Fruit fly (Drosophila melanogaster) whole organism, embryonic: ENCODE data around the gene CG14020.

Source experiments
- Abd-B ChIP-seq: fragments of 200-800 bp; sonication (Bioruptor generic); optimal IDR thresholded peaks from 2 replicates; lab custom pipeline; 2018; ENCODE audit warnings: missing biosample characterization, mild to moderate bottlenecking, missing genetic modification characterization, moderate library complexity
- Bgb ChIP-seq: fragments of 200-800 bp; sonication (Bioruptor generic); IDR thresholded peaks from 2 replicates; pipeline ENCODE4 v1.3.6; 2022; ENCODE audit warnings: missing biosample characterization, missing genetic modification characterization; ENCODE audit not compliant: partially characterized antibody
- CG10959 ChIP-seq: fragments of 200-800 bp; sonication (Bioruptor generic); IDR thresholded peaks from 2 replicates; pipeline ENCODE4 v1.3.6; 2022; ENCODE audit warnings: missing biosample characterization, missing genetic modification characterization
- CG11247 ChIP-seq: fragments of 200-800 bp; sonication (Bioruptor generic); IDR thresholded peaks from 2 replicates; pipeline ENCODE4 v1.3.6; 2022; ENCODE audit warnings: missing biosample characterization, missing genetic modification characterization
- CG11456 ChIP-seq: fragments of 200-800 bp; sonication (Bioruptor generic); IDR thresholded peaks from 3 replicates; pipeline ENCODE4 v1.3.6; 2022; ENCODE audit warnings: missing biosample characterization, missing genetic modification characterization
- CG13624 ChIP-seq: fragments of 200-800 bp; sonication (Bioruptor generic); optimal IDR thresholded peaks from 2 replicates; lab custom pipeline; 2016; ENCODE audit warnings: missing biosample characterization, missing genetic modification characterization
- CG14441 ChIP-seq: fragments of 200-800 bp; sonication (Bioruptor generic); IDR thresholded peaks from 2 replicates; pipeline ENCODE4 v1.3.6; 2022; ENCODE audit warnings: missing biosample characterization, missing genetic modification characterization
- CG14860 ChIP-seq: fragments of 200-800 bp; sonication (Bioruptor generic); IDR thresholded peaks from 3 replicates; pipeline ENCODE4 v1.3.6; 2022; ENCODE audit warnings: missing biosample characterization, missing genetic modification characterization; ENCODE audit not compliant: partially characterized antibody
- CG17912 ChIP-seq: fragments of 200-800 bp; sonication (Bioruptor generic); optimal IDR thresholded peaks from 2 replicates; lab custom pipeline; 2018; ENCODE audit warnings: missing biosample characterization, mild to moderate bottlenecking, missing genetic modification characterization
- CG1792 ChIP-seq: fragments of 200-800 bp; sonication (Bioruptor generic); optimal IDR thresholded peaks from 2 replicates; lab custom pipeline; 2016; ENCODE audit warnings: missing biosample characterization, missing genetic modification characterization
- CG18262 ChIP-seq: fragments of 200-800 bp; optimal IDR thresholded peaks from 3 replicates; lab custom pipeline; 2019; ENCODE audit warnings: missing biosample characterization, mild to moderate bottlenecking, missing genetic modification characterization, moderate library complexity
- CG18476 ChIP-seq: fragments of 200-800 bp; sonication (Bioruptor generic); optimal IDR thresholded peaks from 2 replicates; lab custom pipeline; 2016; ENCODE audit warnings: missing biosample characterization, mild to moderate bottlenecking, missing genetic modification characterization
- CG2129 ChIP-seq: fragments of 200-800 bp; sonication (Bioruptor generic); IDR thresholded peaks from 2 replicates; pipeline ENCODE4 v1.3.6; 2022; ENCODE audit warnings: missing biosample characterization, missing genetic modification characterization; ENCODE audit not compliant: partially characterized antibody
- CG2875 ChIP-seq: fragments of 200-800 bp; sonication (Bioruptor generic); optimal IDR thresholded peaks from 2 replicates; lab custom pipeline; 2017; ENCODE audit warnings: missing biosample characterization, mild to moderate bottlenecking, missing genetic modification characterization, missing genetic modification reagents
- CG3163 ChIP-seq: fragments of 200-800 bp; sonication (Bioruptor generic); optimal IDR thresholded peaks from 3 replicates; lab custom pipeline; 2016; ENCODE audit warnings: missing biosample characterization, missing genetic modification characterization
- CG3407 ChIP-seq: fragments of 200-800 bp; sonication (Bioruptor generic); optimal IDR thresholded peaks from 2 replicates; lab custom pipeline; 2018; ENCODE audit warnings: missing biosample characterization, mild to moderate bottlenecking, missing genetic modification characterization
- CG6689 ChIP-seq: fragments of 200-800 bp; sonication (Bioruptor generic); IDR thresholded peaks from 2 replicates; pipeline ENCODE4 v1.3.6; 2022; ENCODE audit warnings: missing biosample characterization, missing genetic modification characterization
- CG8290 ChIP-seq, 3 experiments: fragments of 200-800 bp; sonication (Bioruptor generic); optimal IDR thresholded peaks; 2 replicates each; lab custom pipeline; 2016 to 2019; ENCODE audit warnings: missing biosample characterization in 3 of 3, missing genetic modification characterization in 3 of 3, mild to moderate bottlenecking in 2 of 3, moderate library complexity in 1 of 3
- CG9609 ChIP-seq: fragments of 200-800 bp; sonication (Bioruptor generic); optimal IDR thresholded peaks from 3 replicates; lab custom pipeline; 2016; ENCODE audit warnings: missing biosample characterization, missing genetic modification characterization
- CG9797 ChIP-seq: fragments of 200-800 bp; sonication (Bioruptor generic); optimal IDR thresholded peaks from 3 replicates; lab custom pipeline; 2018; ENCODE audit warnings: missing biosample characterization, mild to moderate bottlenecking, missing genetic modification characterization
- HLH54F ChIP-seq: fragments of 200-800 bp; sonication (Bioruptor generic); optimal IDR thresholded peaks from 3 replicates; lab custom pipeline; 2016; ENCODE audit warnings: missing biosample characterization, missing genetic modification characterization
- Hr39 ChIP-seq: fragments of >200 bp; optimal IDR thresholded peaks from 2 replicates; lab custom pipeline; 2017
- Med ChIP-seq: fragments of 200-800 bp; sonication (Bioruptor generic); peaks from one replicate; lab custom pipeline; 2016; ENCODE audit warnings: missing biosample characterization, missing genetic modification characterization, mild to moderate bottlenecking, inconsistent platforms, moderate library complexity
- Meics ChIP-seq: fragments of 200-800 bp; sonication (Bioruptor generic); optimal IDR thresholded peaks from 2 replicates; lab custom pipeline; 2017; ENCODE audit warnings: missing biosample characterization, mild to moderate bottlenecking, missing genetic modification characterization
- Mrtf ChIP-seq: fragments of 200-800 bp; sonication (Bioruptor generic); IDR thresholded peaks from 3 replicates; pipeline ENCODE4 v1.3.6; 2022; ENCODE audit warnings: missing biosample characterization, missing genetic modification characterization
- Oli ChIP-seq: fragments of 200-800 bp; sonication (Bioruptor generic); optimal IDR thresholded peaks from 2 replicates; lab custom pipeline; 2018; ENCODE audit warnings: missing biosample characterization, mild to moderate bottlenecking, missing genetic modification characterization, moderate library complexity
- Poxn ChIP-seq: fragments of 200-800 bp; sonication (Bioruptor generic); IDR thresholded peaks from 2 replicates; pipeline ENCODE4 v1.3.6; 2022; ENCODE audit warnings: missing biosample characterization, missing genetic modification characterization
- Ravus ChIP-seq: fragments of 200-800 bp; sonication (Bioruptor generic); IDR thresholded peaks from 2 replicates; pipeline ENCODE4 v1.3.6; 2022; ENCODE audit warnings: missing biosample characterization, missing genetic modification characterization
- ab ChIP-seq: fragments of 200-800 bp; sonication (Bioruptor generic); optimal IDR thresholded peaks from 2 replicates; lab custom pipeline; 2016; ENCODE audit warnings: missing biosample characterization, missing genetic modification characterization
- ase ChIP-seq: fragments of 200-800 bp; sonication (Bioruptor generic); IDR thresholded peaks from 3 replicates; pipeline ENCODE4 v1.3.6; 2022; ENCODE audit warnings: missing biosample characterization, missing genetic modification characterization
- cas ChIP-seq: fragments of 200-800 bp; sonication (Bioruptor generic); IDR thresholded peaks from 2 replicates; pipeline ENCODE4 v1.3.6; 2022; ENCODE audit warnings: missing biosample characterization, missing genetic modification characterization
- chinmo ChIP-seq: fragments of 200-800 bp; sonication (Bioruptor generic); IDR thresholded peaks from 4 replicates; pipeline ENCODE4 v1.3.6; 2022; ENCODE audit warnings: missing biosample characterization, missing genetic modification characterization; ENCODE audit not compliant: partially characterized antibody
- crol ChIP-seq: fragments of 200-800 bp; sonication (Bioruptor generic); IDR thresholded peaks from 2 replicates; pipeline ENCODE4 v1.3.6; 2022; ENCODE audit warnings: missing biosample characterization, missing genetic modification characterization
- emc ChIP-seq: fragments of 200-800 bp; sonication (Bioruptor generic); optimal IDR thresholded peaks from 2 replicates; lab custom pipeline; 2016; ENCODE audit warnings: missing biosample characterization, missing genetic modification characterization
- en ChIP-seq: fragments of 200-800 bp; sonication (Bioruptor generic); optimal IDR thresholded peaks from 2 replicates; lab custom pipeline; 2016; ENCODE audit warnings: missing biosample characterization, missing genetic modification characterization
- fd64A ChIP-seq: fragments of 200-800 bp; sonication (Bioruptor generic); optimal IDR thresholded peaks from 3 replicates; lab custom pipeline; 2018; ENCODE audit warnings: missing biosample characterization, mild to moderate bottlenecking, missing genetic modification characterization
- gfzf ChIP-seq: fragments of 200-800 bp; sonication (Bioruptor generic); optimal IDR thresholded peaks from 2 replicates; lab custom pipeline; 2016; ENCODE audit warnings: missing biosample characterization, mild to moderate bottlenecking, missing genetic modification characterization, moderate library complexity
- gt ChIP-seq: fragments of 200-800 bp; sonication (Bioruptor generic); IDR thresholded peaks from 2 replicates; pipeline ENCODE4 v1.3.6; 2022; ENCODE audit warnings: missing biosample characterization, missing genetic modification characterization
- h ChIP-seq: fragments of >200 bp; optimal IDR thresholded peaks from 2 replicates; lab custom pipeline; 2017
- her ChIP-seq: fragments of 200-800 bp; sonication (Bioruptor generic); optimal IDR thresholded peaks from 2 replicates; lab custom pipeline; 2016; ENCODE audit warnings: missing biosample characterization, missing genetic modification characterization
- ind ChIP-seq: fragments of 200-800 bp; sonication (Bioruptor generic); optimal IDR thresholded peaks from 3 replicates; lab custom pipeline; 2016; ENCODE audit warnings: missing biosample characterization, missing genetic modification characterization
- jigr1 ChIP-seq: fragments of 200-800 bp; sonication (Bioruptor generic); IDR thresholded peaks from 3 replicates; pipeline ENCODE4 v1.3.6; 2022; ENCODE audit warnings: missing biosample characterization, missing genetic modification characterization
- ken ChIP-seq: fragments of 200-800 bp; sonication (Bioruptor generic); IDR thresholded peaks from 3 replicates; pipeline ENCODE4 v1.3.6; 2022; ENCODE audit warnings: missing biosample characterization, missing genetic modification characterization
- lilli ChIP-seq: fragments of 200-800 bp; sonication (Bioruptor generic); optimal IDR thresholded peaks from 3 replicates; lab custom pipeline; 2016; ENCODE audit warnings: missing biosample characterization, missing genetic modification characterization
- mld ChIP-seq: fragments of 200-800 bp; sonication (Bioruptor generic); IDR thresholded peaks from 3 replicates; pipeline ENCODE4 v1.3.6; 2022; ENCODE audit warnings: missing biosample characterization, missing genetic modification characterization; ENCODE audit not compliant: partially characterized antibody
- odd ChIP-seq: fragments of 200-800 bp; sonication (Bioruptor generic); optimal IDR thresholded peaks from 2 replicates; lab custom pipeline; 2017; ENCODE audit warnings: missing biosample characterization, mild to moderate bottlenecking, missing genetic modification characterization
- pnt ChIP-seq: fragments of 200-800 bp; sonication (Bioruptor generic); optimal IDR thresholded peaks from 3 replicates; lab custom pipeline; 2016; ENCODE audit warnings: missing biosample characterization, missing genetic modification characterization
- pros ChIP-seq: fragments of 200-800 bp; sonication (Bioruptor generic); optimal IDR thresholded peaks from 3 replicates; lab custom pipeline; 2019; ENCODE audit warnings: missing biosample characterization, mild to moderate bottlenecking, missing genetic modification characterization, moderate library complexity
- pzg ChIP-seq: fragments of 200-800 bp; sonication (Bioruptor generic); optimal IDR thresholded peaks from 3 replicates; lab custom pipeline; 2018; ENCODE audit warnings: missing biosample characterization, mild to moderate bottlenecking, missing genetic modification characterization, moderate library complexity
- sim ChIP-seq: fragments of 200-800 bp; sonication (Bioruptor generic); IDR thresholded peaks from 2 replicates; pipeline ENCODE4 v1.3.6; 2022; ENCODE audit warnings: missing biosample characterization, missing genetic modification characterization
- sisA ChIP-seq: fragments of 200-800 bp; sonication (Bioruptor generic); IDR thresholded peaks from 2 replicates; pipeline ENCODE4 v1.3.6; 2022; ENCODE audit warnings: missing biosample characterization, missing genetic modification characterization
- slbo ChIP-seq: fragments of 200-800 bp; sonication (Bioruptor generic); IDR thresholded peaks from 2 replicates; pipeline ENCODE4 v1.3.6; 2022; ENCODE audit warnings: missing biosample characterization, missing genetic modification characterization
- tna ChIP-seq: fragments of 200-800 bp; sonication (Bioruptor generic); IDR thresholded peaks from 2 replicates; pipeline ENCODE4 v1.3.6; 2022; ENCODE audit warnings: missing biosample characterization, missing genetic modification characterization; ENCODE audit not compliant: partially characterized antibody

CG14020 gene

dm6 chr2L:5527861-5528260 is 10.3 kb downstream of the CG14020 start, which contains the start of gene CG31915 (continued):
- TF ChIP-seq h, result no peak
- TF ChIP-seq ken, result no peak
- TF ChIP-seq CG2129, result no peak
- no peak for TF ChIP-seq CG3163 (GFP tag; lab: Kevin White, UChicago)
- no peak for TF ChIP-seq gt
- TF ChIP-seq odd (GFP tag; lab: Kevin White, UChicago), result no peak
- TF ChIP-seq Hr39 (lab: Kevin White, UChicago), result no peak
- TF ChIP-seq fd64A (GFP tag; lab: Kevin White, UChicago), result no peak
- no peak for TF ChIP-seq jigr1 (GFP tag; lab: Robert Waterston, UW)
- no peak for TF ChIP-seq CG10959 (GFP tag; lab: Robert Waterston, UW)
- TF ChIP-seq Bgb (GFP tag; lab: Robert Waterston, UW), result peak; percentile 83
- TF ChIP-seq CG14441, result no peak
- no peak for TF ChIP-seq sisA (GFP tag; lab: Robert Waterston, UW)
- TF ChIP-seq ind, result no peak
- TF ChIP-seq chinmo, result peak; percentile 91
- TF ChIP-seq lilli (GFP tag; lab: Kevin White, UChicago), result no peak
- TF ChIP-seq CG14860, result peak; percentile 71
- TF ChIP-seq CG1792 (GFP tag; lab: Kevin White, UChicago), result no peak
- TF ChIP-seq her (GFP tag; lab: Kevin White, UChicago), result no peak
- TF ChIP-seq CG17912 (GFP tag; lab: Kevin White, UChicago), result no peak
- no peak for TF ChIP-seq CG9797 (GFP tag; lab: Kevin White, UChicago)
- no peak for TF ChIP-seq CG8290 (GFP tag; optimal IDR thresholded peaks at IDR 0.05; lab: Kevin White, UChicago)
- TF ChIP-seq CG8290 (tag; optimal IDR thresholded peaks at IDR 0.05; lab: Kevin White, UChicago), result no peak
- TF ChIP-seq ab (GFP tag; lab: Kevin White, UChicago), result no peak
- TF ChIP-seq gfzf (GFP tag; lab: Kevin White, UChicago), result no peak
- TF ChIP-seq Med (GFP tag; lab: Kevin White, UChicago), result no peak
- peak; percentile 68; the same call in 1 of the 3 replicates for TF ChIP-seq mld (GFP tag; lab: Robert Waterston, UW)
- no peak for TF ChIP-seq CG6689 (GFP tag; lab: Robert Waterston, UW)
- no peak for TF ChIP-seq pnt (GFP tag; lab: Kevin White, UChicago)
- TF ChIP-seq CG11247 (GFP tag; lab: Robert Waterston, UW), result no peak
- no peak for TF ChIP-seq Mrtf (GFP tag; lab: Robert Waterston, UW)
- TF ChIP-seq CG13624, result no peak
- TF ChIP-seq tna (GFP tag; lab: Robert Waterston, UW), result peak; percentile 85
- no peak for TF ChIP-seq CG11456 (GFP tag; lab: Robert Waterston, UW)
- no peak for TF ChIP-seq sim (GFP tag; lab: Robert Waterston, UW)
- no peak for TF ChIP-seq Ravus (GFP tag; lab: Robert Waterston, UW)
- peak; percentile 37 for TF ChIP-seq pzg (GFP tag; lab: Kevin White, UChicago)
- no peak for TF ChIP-seq Meics (GFP tag; lab: Kevin White, UChicago)
- no peak for TF ChIP-seq cas
- no peak for TF ChIP-seq CG18262
- no peak for TF ChIP-seq ase (GFP tag; lab: Robert Waterston, UW)
- TF ChIP-seq CG2875 (GFP tag; lab: Kevin White, UChicago), result no peak
- no peak for TF ChIP-seq Abd-B
- TF ChIP-seq CG9609 (GFP tag; lab: Kevin White, UChicago), result no peak
- no peak for TF ChIP-seq Oli (tag; lab: Kevin White, UChicago)
- no peak for TF ChIP-seq pros (GFP tag; lab: Kevin White, UChicago)
- TF ChIP-seq CG3407 (GFP tag; lab: Kevin White, UChicago), result no peak
- no peak for TF ChIP-seq Poxn (GFP tag; lab: Robert Waterston, UW)
- no peak for TF ChIP-seq HLH54F (GFP tag; lab: Kevin White, UChicago)
- no peak for TF ChIP-seq en (GFP tag; lab: Kevin White, UChicago)
- TF ChIP-seq crol (GFP tag; lab: Robert Waterston, UW), result no peak
- TF ChIP-seq slbo (GFP tag; lab: Robert Waterston, UW), result no peak
- TF ChIP-seq CG18476, result no peak
- TF ChIP-seq emc, result no peak
